Fruit fly (Drosophila melanogaster): Measurements from ENCODE around the gene bbx.

The bbx gene

DNA sequence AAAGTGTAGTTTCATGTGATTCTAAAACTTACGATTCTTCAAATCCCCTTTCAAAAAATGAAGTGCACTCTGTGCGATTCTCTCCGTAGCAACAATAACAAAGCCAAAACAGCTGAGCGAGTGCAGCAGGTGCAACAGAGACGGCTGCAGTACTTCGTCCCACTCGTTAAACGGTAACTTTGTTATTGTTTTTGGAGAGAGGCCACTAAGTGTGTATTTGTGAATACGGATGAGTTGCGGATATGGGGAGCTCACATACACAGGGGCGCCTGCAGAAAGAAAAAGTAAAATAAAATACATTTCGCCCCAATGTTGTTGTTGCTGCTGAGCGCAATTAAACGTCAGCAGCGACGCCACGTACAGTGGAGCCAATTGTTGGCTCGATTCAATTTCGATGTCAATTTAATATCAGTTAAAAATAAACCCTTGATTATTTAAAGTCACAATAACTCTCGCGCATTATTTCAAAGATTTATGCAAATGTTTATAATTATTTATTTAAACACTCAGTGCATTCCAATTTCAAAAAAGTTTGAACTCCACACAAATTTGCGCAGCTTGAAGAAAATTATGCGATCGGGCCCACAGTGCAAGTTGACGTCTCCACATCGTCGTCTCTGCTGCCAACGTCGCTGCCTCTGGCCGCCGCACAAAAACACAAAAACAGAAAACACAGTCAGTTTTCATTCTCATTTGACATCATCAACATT lies 4.7 kb downstream of the bbx start (continued):
- TF ChIP-seq CG11695 (GFP tag; IDR thresholded peaks at IDR 0.05) = peak; percentile 98
- peak; percentile 93 for TF ChIP-seq Rx (GFP tag; IDR thresholded peaks at IDR 0.05)
- TF ChIP-seq tx (GFP tag; optimal IDR thresholded peaks at IDR 0.05) = peak; percentile 95
- TF ChIP-seq Atf6 (GFP tag; IDR thresholded peaks at IDR 0.05) = peak; percentile 97
- TF ChIP-seq pfk (GFP tag; optimal IDR thresholded peaks at IDR 0.05) = peak; percentile 72
- peak; percentile 90 for TF ChIP-seq CG3838 (GFP tag; optimal IDR thresholded peaks at IDR 0.05)
- peak; percentile 98 for TF ChIP-seq Mad (GFP tag; optimal IDR thresholded peaks at IDR 0.05)
- peak; percentile 97 for TF ChIP-seq odd (GFP tag; optimal IDR thresholded peaks at IDR 0.05)
- peak; percentile 94 for TF ChIP-seq CG10431 (GFP tag; optimal IDR thresholded peaks at IDR 0.05)
- TF ChIP-seq Doc3 (GFP tag; IDR thresholded peaks at IDR 0.05; ENCODE audit: partially characterized antibody) = no peak
- peak; percentile 93 for TF ChIP-seq YL-1 (GFP tag; optimal IDR thresholded peaks at IDR 0.05)
- TF ChIP-seq insv (GFP tag; optimal IDR thresholded peaks at IDR 0.05) = peak; percentile 39 to 83
- TF ChIP-seq Tbp (GFP tag; optimal IDR thresholded peaks at IDR 0.05) = no peak
- peak; percentile 96 for TF ChIP-seq Blimp-1 (GFP tag; optimal IDR thresholded peaks at IDR 0.05)
- peak; percentile 77 for TF ChIP-seq TFAM (GFP tag; optimal IDR thresholded peaks at IDR 0.05)
- TF ChIP-seq CG6689 (GFP tag; IDR thresholded peaks at IDR 0.05) = peak; percentile 97
- peak; percentile 62 for TF ChIP-seq Sry-β (GFP tag; optimal IDR thresholded peaks at IDR 0.05)
- TF ChIP-seq CTCF (GFP tag; optimal IDR thresholded peaks at IDR 0.05) = peak; percentile 70
- peak; percentile 4 for TF ChIP-seq stwl (tag; optimal IDR thresholded peaks at IDR 0.05)
- peak; percentile 94 for TF ChIP-seq dmrt11E (tag; optimal IDR thresholded peaks at IDR 0.05)
- peak; percentile 97 for TF ChIP-seq bsh (GFP tag; optimal IDR thresholded peaks at IDR 0.05)
- TF ChIP-seq ttk (GFP tag; IDR thresholded peaks at IDR 0.05) = peak; percentile 94
- TF ChIP-seq CG12942 (GFP tag; optimal IDR thresholded peaks at IDR 0.05) = peak; percentile 95
- peak; percentile 98 for TF ChIP-seq Asciz (GFP tag; optimal IDR thresholded peaks at IDR 0.05)
- peak; percentile 98 for TF ChIP-seq seq (GFP tag; IDR thresholded peaks at IDR 0.05)
- TF ChIP-seq scrt (GFP tag; optimal IDR thresholded peaks at IDR 0.05) = peak; percentile 95
- TF ChIP-seq luna (GFP tag; optimal IDR thresholded peaks at IDR 0.05) = peak; percentile 64
- TF ChIP-seq Sox102F (GFP tag; optimal IDR thresholded peaks at IDR 0.05) = peak; percentile 98
- TF ChIP-seq hbn (GFP tag; IDR thresholded peaks at IDR 0.05; ENCODE audit: partially characterized antibody) = no peak
- peak; percentile 95 for TF ChIP-seq twi (tag; optimal IDR thresholded peaks at IDR 0.05)
- TF ChIP-seq usp (GFP tag; optimal IDR thresholded peaks at IDR 0.05) = no peak
- peak; percentile 99 for TF ChIP-seq NfI (GFP tag; optimal IDR thresholded peaks at IDR 0.05)
- peak; percentile 94 for TF ChIP-seq Awh (GFP tag; IDR thresholded peaks at IDR 0.05)
- peak; percentile 99 for TF ChIP-seq CG2678 (tag; optimal IDR thresholded peaks at IDR 0.05)
- TF ChIP-seq gro (GFP tag; optimal IDR thresholded peaks at IDR 0.05) = peak; percentile 95
- TF ChIP-seq E2f2 (GFP tag; IDR thresholded peaks at IDR 0.05) = peak; percentile 82
- no peak for TF ChIP-seq CG1832 (GFP tag; optimal IDR thresholded peaks at IDR 0.05)
- peak; percentile 91 for TF ChIP-seq CG33213 (GFP tag; optimal IDR thresholded peaks at IDR 0.05)
- no peak for TF ChIP-seq CG6791 (GFP tag; IDR thresholded peaks at IDR 0.05; ENCODE audit: partially characterized antibody)
- peak; percentile 92 for TF ChIP-seq CG31224 (GFP tag; IDR thresholded peaks at IDR 0.05)
- TF ChIP-seq her (GFP tag; optimal IDR thresholded peaks at IDR 0.05) = peak; percentile 91
- peak; percentile 95 for TF ChIP-seq CG12769 (tag; optimal IDR thresholded peaks at IDR 0.05)
- TF ChIP-seq Side (GFP tag; optimal IDR thresholded peaks at IDR 0.05) = peak; percentile 95
- TF ChIP-seq MESR4 (GFP tag; optimal IDR thresholded peaks at IDR 0.05) = peak; percentile 39
- peak; percentile 95 for TF ChIP-seq ewg (GFP tag; optimal IDR thresholded peaks at IDR 0.05)
- no peak for TF ChIP-seq CG8478 (optimal IDR thresholded peaks at IDR 0.05)
- TF ChIP-seq Hr51 (GFP tag; optimal IDR thresholded peaks at IDR 0.05) = peak; percentile 96 to 98
- TF ChIP-seq CG14050 (GFP tag; IDR thresholded peaks at IDR 0.05) = peak; percentile 94
- peak; percentile 92 for TF ChIP-seq Antp (GFP tag; optimal IDR thresholded peaks at IDR 0.05)
- TF ChIP-seq PHDP (tag; optimal IDR thresholded peaks at IDR 0.05) = peak; percentile 98

All from whole organism, embryonic.